Fruit fly (Drosophila melanogaster) whole organism, prepupa: ENCODE measurements around the gene CG8236.

ENCODE experiments used
- Blimp-1 ChIP-seq: fragments of 200-800 bp; sonication (Bioruptor generic); optimal IDR thresholded peaks from 3 replicates; lab custom pipeline; 2017; ENCODE audit warnings: missing biosample characterization, missing genetic modification characterization, mild to moderate bottlenecking, moderate library complexity, missing genetic modification reagents
- CG15336 ChIP-seq: fragments of 200-800 bp; sonication (Bioruptor generic); IDR thresholded peaks from 2 replicates; pipeline ENCODE4 v1.3.6; 2022; ENCODE audit warnings: missing biosample characterization, missing genetic modification characterization
- CG32006 ChIP-seq: fragments of 200-800 bp; sonication (Bioruptor generic); optimal IDR thresholded peaks from 3 replicates; lab custom pipeline; 2017; ENCODE audit warnings: missing biosample characterization, mild to moderate bottlenecking, missing genetic modification characterization
- Eip93F ChIP-seq: fragments of 200-800 bp; sonication (Bioruptor generic); optimal IDR thresholded peaks from 2 replicates; lab custom pipeline; 2016; ENCODE audit warnings: missing biosample characterization, mild to moderate bottlenecking, missing genetic modification characterization
- Hr38 ChIP-seq: sonication (Bioruptor generic); optimal IDR thresholded peaks from 2 replicates; lab custom pipeline; 2016; ENCODE audit warnings: missing biosample characterization, missing genetic modification characterization
- Met ChIP-seq: fragments of 200-800 bp; sonication (Bioruptor generic); optimal IDR thresholded peaks from 3 replicates; lab custom pipeline; 2016; ENCODE audit warnings: missing biosample characterization, missing genetic modification characterization
- eg ChIP-seq: fragments of 200-800 bp; sonication (Bioruptor generic); IDR thresholded peaks from 3 replicates; pipeline ENCODE4 v1.3.6; 2022; ENCODE audit warnings: missing biosample characterization, missing genetic modification characterization
- lz ChIP-seq: fragments of 200-800 bp; sonication (Bioruptor generic); optimal IDR thresholded peaks from 3 replicates; lab custom pipeline; 2016; ENCODE audit warnings: missing biosample characterization, missing genetic modification characterization
- vri ChIP-seq: fragments of 200-800 bp; sonication (Bioruptor generic); optimal IDR thresholded peaks from 3 replicates; lab custom pipeline; 2016; ENCODE audit warnings: missing biosample characterization, mild to moderate bottlenecking, missing genetic modification characterization

- TF ChIP-seq vri (no peak), eg (no peak), CG32006 (GFP tag; lab: Kevin White, UChicago) (no peak), CG15336 (GFP tag; lab: Robert Waterston, UW) (no peak), Met (no peak), Blimp-1 (no peak), Hr38 (no peak), lz (GFP tag; lab: Kevin White, UChicago) (no peak), Eip93F (GFP tag; lab: Kevin White, UChicago) (no peak)
Observed at dm6 chr3R:8787538-8788282, 18.5 kb downstream of the CG8236 start.
